Worm (Caenorhabditis elegans) whole organism, early embryonic: Measurements from ENCODE around the gene F22F7.12.

Experiments
- ceh-13 ChIP-seq: fragments of 200-800 bp; sonication (Bioruptor generic); optimal IDR thresholded peaks from 2 replicates; lab custom pipeline; 2018; ENCODE audit warnings: mild to moderate bottlenecking, missing genetic modification characterization, missing compliant biosample characterization
- ets-7 ChIP-seq: sonication (generic microtip); optimal IDR thresholded peaks from 2 replicates; lab custom pipeline; 2016; ENCODE audit warnings: missing genotype, missing genetic modification characterization, missing compliant biosample characterization
- flt-1 ChIP-seq: fragments of 200-800 bp; sonication (Bioruptor generic); IDR thresholded peaks from 2 replicates; pipeline ENCODE4 v1.3.6; 2022; ENCODE audit warnings: missing genetic modification characterization, missing compliant biosample characterization
- hmbx-1 ChIP-seq: sonication (generic microtip); optimal IDR thresholded peaks from 2 replicates; lab custom pipeline; 2016; ENCODE audit warnings: mild to moderate bottlenecking, missing genetic modification characterization, missing compliant biosample characterization
- scrt-1 ChIP-seq: fragments of 200-800 bp; sonication (Bioruptor generic); IDR thresholded peaks from 2 replicates; pipeline ENCODE4 v1.3.6; 2022; ENCODE audit warnings: missing genetic modification characterization, missing compliant biosample characterization

- TF ChIP-seq ets-7 (tag; lab: Kevin White, UChicago): no peak
- no peak for TF ChIP-seq scrt-1 (GFP tag; lab: Robert Waterston, UW)
- TF ChIP-seq flt-1: no peak
- TF ChIP-seq hmbx-1 (tag; lab: Kevin White, UChicago): no peak
- no peak for TF ChIP-seq ceh-13 (GFP tag; lab: Kevin White, UChicago)
These were observed 6.0 kb downstream of the F22F7.12 start for ce11 chrV:2138287-2138686.
